Worm (Caenorhabditis elegans) whole organism, L1 larva: ENCODE data around the gene ecps-2.

ENCODE experiments used
- C16A3.4 ChIP-seq: fragments of 150-350 bp; optimal IDR thresholded peaks from 2 replicates; lab custom pipeline; 2014; ENCODE audit warnings: missing biosample characterization, missing genetic modification characterization
- C34B4.2 ChIP-seq: sonication (generic microtip); optimal IDR thresholded peaks from 2 replicates; lab custom pipeline; 2017; ENCODE audit warnings: mild to moderate bottlenecking, missing genetic modification characterization, missing compliant biosample characterization
- aha-1 ChIP-seq: fragments of 150-350 bp; optimal IDR thresholded peaks from 2 replicates; lab custom pipeline; 2014; ENCODE audit warnings: missing biosample characterization, missing genetic modification characterization
- alr-1 ChIP-seq: fragments of 200-800 bp; sonication (Bioruptor generic); optimal IDR thresholded peaks from 2 replicates; lab custom pipeline; 2018; ENCODE audit warnings: borderline replicate concordance, mild to moderate bottlenecking, missing genetic modification characterization, missing compliant biosample characterization
- ceh-90 ChIP-seq: sonication (generic microtip); optimal IDR thresholded peaks from 2 replicates; lab custom pipeline; 2016; ENCODE audit warnings: missing genetic modification characterization, missing compliant biosample characterization
- dpl-1 ChIP-seq, 3 experiments: fragments of 150-350 bp in 2 of 3; sonication (generic microtip) in 1 of 3; optimal IDR thresholded peaks; 2 replicates each; lab custom pipeline; 2014 to 2017; ENCODE audit warnings: missing biosample characterization in 3 of 3, missing genetic modification characterization in 3 of 3, missing genetic modification reagents in 3 of 3
- dsc-1 ChIP-seq: sonication (generic microtip); optimal IDR thresholded peaks from 2 replicates; lab custom pipeline; 2016; ENCODE audit warnings: mild to moderate bottlenecking, missing genetic modification characterization, missing compliant biosample characterization
- efl-1 ChIP-seq, 4 experiments: fragments of 150-350 bp; optimal IDR thresholded peaks in 3 of 4; peaks in 1 of 4; 1 replicate in 1 of 4; 2 replicates in 3 of 4; lab custom pipeline; 2014; ENCODE audit warnings: missing biosample characterization in 2 of 4, missing genetic modification characterization in 2 of 4, missing genetic modification reagents in 2 of 4
- egl-27 ChIP-seq, 2 experiments: fragments of 150-350 bp in 1 of 2; sonication (generic microtip); optimal IDR thresholded peaks; 3 replicates each; lab custom pipeline; 2017 to 2018; ENCODE audit warnings: missing biosample characterization in 2 of 2, missing genetic modification characterization in 2 of 2, missing genetic modification reagents in 2 of 2
- fkh-10 ChIP-seq: sonication (generic microtip); optimal IDR thresholded peaks from 2 replicates; lab custom pipeline; 2017; ENCODE audit warnings: missing biosample characterization, missing genetic modification reagents, missing genetic modification characterization
- fkh-4 ChIP-seq: sonication (generic microtip); optimal IDR thresholded peaks from 2 replicates; lab custom pipeline; 2016; ENCODE audit warnings: missing compliant biosample characterization, missing genetic modification characterization, borderline replicate concordance
- grh-1 ChIP-seq: fragments of 200-800 bp; sonication (Bioruptor generic); IDR thresholded peaks from 2 replicates; pipeline ENCODE4 v1.3.6; 2022; ENCODE audit warnings: missing genetic modification reagents, missing genetic modification characterization, missing compliant biosample characterization
- hlh-17 ChIP-seq: fragments of 200-800 bp; sonication (Bioruptor generic); optimal IDR thresholded peaks from 2 replicates; lab custom pipeline; 2018; ENCODE audit warnings: missing genetic modification characterization, mild to moderate bottlenecking, missing compliant biosample characterization, moderate library complexity, borderline replicate concordance
- isw-1 ChIP-seq: fragments of 200-800 bp; sonication (Bioruptor generic); IDR thresholded peaks from 2 replicates; pipeline ENCODE4 v1.3.6; 2022; ENCODE audit warnings: missing genetic modification characterization, missing compliant biosample characterization
- lin-14 ChIP-seq: fragments of 200-800 bp; sonication (Bioruptor generic); optimal IDR thresholded peaks from 2 replicates; lab custom pipeline; 2018; ENCODE audit warnings: mild to moderate bottlenecking, missing genetic modification characterization, moderate library complexity, missing compliant biosample characterization
- lin-15B ChIP-seq: fragments of 150-350 bp; sonication (generic microtip); optimal IDR thresholded peaks from 3 replicates; lab custom pipeline; 2014; ENCODE audit warnings: missing biosample characterization, missing genetic modification characterization
- lsy-2 ChIP-seq, 2 experiments: fragments of 150-350 bp; optimal IDR thresholded peaks; 2 replicates each; lab custom pipeline; 2014; ENCODE audit warnings: missing biosample characterization in 2 of 2, missing genetic modification characterization in 2 of 2
- mab-9 ChIP-seq: fragments of 200-800 bp; sonication (Bioruptor generic); IDR thresholded peaks from 2 replicates; pipeline ENCODE4 v1.3.6; 2022; ENCODE audit warnings: missing genetic modification reagents, missing genetic modification characterization, missing compliant biosample characterization
- mdl-1 ChIP-seq, 2 experiments: fragments of 150-350 bp; optimal IDR thresholded peaks; 2 replicates each; lab custom pipeline; 2014 to 2017; ENCODE audit warnings: missing biosample characterization in 2 of 2, missing genetic modification characterization in 2 of 2, inconsistent platforms in 1 of 2
- mef-2 ChIP-seq: fragments of 150-350 bp; optimal IDR thresholded peaks from 2 replicates; lab custom pipeline; 2014; ENCODE audit warnings: missing biosample characterization, missing genetic modification characterization
- nhr-11 ChIP-seq: fragments of 150-350 bp; optimal IDR thresholded peaks from 2 replicates; lab custom pipeline; 2014; ENCODE audit warnings: missing biosample characterization, missing genetic modification characterization
- nhr-12 ChIP-seq: sonication (generic microtip); optimal IDR thresholded peaks from 2 replicates; lab custom pipeline; 2017; ENCODE audit warnings: missing biosample characterization, missing genetic modification characterization
- nhr-19 ChIP-seq: fragments of 200-800 bp; sonication (Bioruptor generic); conservative IDR thresholded peaks from 2 replicates; pipeline ENCODE4 v1.3.6; 2022; ENCODE audit warnings: missing genetic modification characterization, missing compliant biosample characterization
- nhr-20 ChIP-seq: sonication (generic microtip); optimal IDR thresholded peaks from 2 replicates; lab custom pipeline; 2016; ENCODE audit warnings: mild to moderate bottlenecking, missing genetic modification characterization, missing compliant biosample characterization
- nhr-237 ChIP-seq: fragments of 150-350 bp; optimal IDR thresholded peaks from 2 replicates; lab custom pipeline; 2014; ENCODE audit warnings: missing biosample characterization, missing genetic modification characterization
- nhr-28 ChIP-seq: fragments of 150-350 bp; optimal IDR thresholded peaks from 2 replicates; lab custom pipeline; 2014; ENCODE audit warnings: missing biosample characterization, missing genetic modification characterization
- nhr-47 ChIP-seq: sonication (generic microtip); optimal IDR thresholded peaks from 2 replicates; lab custom pipeline; 2016; ENCODE audit warnings: mild to moderate bottlenecking, missing genetic modification characterization, moderate library complexity, missing compliant biosample characterization
- nhr-85 ChIP-seq: sonication (generic microtip); peaks from one replicate; lab custom pipeline; 2016; ENCODE audit warnings: missing genetic modification characterization, inconsistent platforms, missing compliant biosample characterization
- rnt-1 ChIP-seq: sonication (generic microtip); optimal IDR thresholded peaks from 2 replicates; lab custom pipeline; 2016; ENCODE audit warnings: mild to moderate bottlenecking, missing genetic modification characterization, moderate library complexity, missing compliant biosample characterization
- skn-1 ChIP-seq: fragments of 150-350 bp; optimal IDR thresholded peaks from 2 replicates; lab custom pipeline; 2014; ENCODE audit warnings: missing biosample characterization, missing genetic modification characterization
- snu-23 ChIP-seq: sonication (generic microtip); optimal IDR thresholded peaks from 2 replicates; lab custom pipeline; 2016; ENCODE audit warnings: missing genetic modification characterization, missing compliant biosample characterization
- sox-4 ChIP-seq: sonication (generic microtip); optimal IDR thresholded peaks from 2 replicates; lab custom pipeline; 2016; ENCODE audit warnings: missing genetic modification characterization, missing compliant biosample characterization
- sup-37 ChIP-seq: fragments of 200-800 bp; sonication (Bioruptor generic); optimal IDR thresholded peaks from 2 replicates; lab custom pipeline; 2018; ENCODE audit warnings: mild to moderate bottlenecking, missing genetic modification characterization, missing compliant biosample characterization
- tlp-1 ChIP-seq: fragments of 150-350 bp; optimal IDR thresholded peaks from 2 replicates; lab custom pipeline; 2014; ENCODE audit warnings: missing biosample characterization, missing genetic modification characterization
- unc-86 ChIP-seq: sonication (generic microtip); optimal IDR thresholded peaks from 2 replicates; lab custom pipeline; 2016; ENCODE audit warnings: missing genetic modification characterization, missing compliant biosample characterization
- unc-98 ChIP-seq: fragments of 200-800 bp; sonication (Bioruptor generic); IDR thresholded peaks from 2 replicates; pipeline ENCODE4 v1.3.6; 2022; ENCODE audit warnings: missing genetic modification characterization, missing compliant biosample characterization
- vab-15 ChIP-seq: sonication (generic microtip); optimal IDR thresholded peaks from 2 replicates; lab custom pipeline; 2017; ENCODE audit warnings: missing genotype, mild to moderate bottlenecking, missing genetic modification characterization, missing compliant biosample characterization
- xbp-1 ChIP-seq: sonication (generic microtip); optimal IDR thresholded peaks from 2 replicates; lab custom pipeline; 2016; ENCODE audit warnings: missing genetic modification characterization, missing compliant biosample characterization
- zag-1 ChIP-seq: fragments of 150-350 bp; optimal IDR thresholded peaks from 2 replicates; lab custom pipeline; 2014; ENCODE audit warnings: missing biosample characterization, missing genetic modification characterization
- zip-4 ChIP-seq: fragments of 200-800 bp; sonication (Bioruptor generic); optimal IDR thresholded peaks from 2 replicates; lab custom pipeline; 2018; ENCODE audit warnings: mild to moderate bottlenecking, missing genetic modification characterization, moderate library complexity, missing compliant biosample characterization
- ztf-11 ChIP-seq, 2 experiments: sonication (generic microtip); optimal IDR thresholded peaks; 2 replicates each; lab custom pipeline; 2016 to 2017; ENCODE audit warnings: missing genetic modification characterization in 2 of 2, missing biosample characterization in 1 of 2, missing compliant biosample characterization in 1 of 2

ecps-2 gene

DNA sequence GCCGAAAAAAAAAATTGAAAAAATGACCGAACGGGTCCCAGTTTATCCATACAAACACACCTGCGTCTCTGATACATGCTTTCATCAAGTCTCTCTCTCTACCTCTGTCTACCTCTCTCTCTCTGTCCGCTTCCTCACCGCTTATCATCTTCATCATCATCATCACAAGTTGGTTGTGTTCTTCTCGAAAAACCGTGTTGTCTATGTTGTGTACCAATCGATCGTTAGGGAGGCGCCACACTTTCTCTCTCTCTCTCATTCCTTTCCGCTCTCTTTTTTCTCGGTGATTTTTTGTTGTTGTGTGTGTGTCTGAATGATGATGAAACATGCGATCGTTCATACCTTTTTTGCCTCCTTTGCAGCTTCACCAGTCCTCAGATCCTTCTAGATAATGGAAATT lies 20.8 kb downstream of the ecps-2 start (continued):
- TF ChIP-seq sup-37 (GFP tag; lab: Kevin White, UChicago) (no peak), nhr-47 (tag; lab: Kevin White, UChicago) (no peak), nhr-12 (tag; lab: Kevin White, UChicago) (no peak), alr-1 (tag; lab: Kevin White, UChicago) (no peak), lin-14 (GFP tag; lab: Kevin White, UChicago) (peak; percentile 69), nhr-237 (no peak), nhr-19 (GFP tag; lab: Robert Waterston, UW) (no peak), grh-1 (no peak), C16A3.4 (tag; lab: Kevin White, UChicago) (peak; percentile 9), lsy-2 (tag; optimal IDR thresholded peaks at IDR 0.05; lab: Kevin White, UChicago) (peak in 1 of 2 experiments; percentile 43), dpl-1 (GFP tag; optimal IDR thresholded peaks at IDR 0.05; lab: Kevin White, UChicago) (peak in 1 of 3 experiments; percentile 23), ztf-11 (tag; optimal IDR thresholded peaks at IDR 0.05; lab: Kevin White, UChicago) (no peak), unc-98 (no peak), vab-15 (tag; lab: Kevin White, UChicago) (no peak), skn-1 (tag; lab: Kevin White, UChicago) (peak; percentile 69), isw-1 (GFP tag; lab: Robert Waterston, UW) (no peak), tlp-1 (no peak), nhr-85 (no peak), rnt-1 (peak; percentile 32), hlh-17 (GFP tag; lab: Kevin White, UChicago) (no peak), egl-27 (tag; optimal IDR thresholded peaks at IDR 0.05; lab: Kevin White, UChicago) (no peak), dsc-1 (tag; lab: Kevin White, UChicago) (no peak), lin-15B (no peak), ceh-90 (tag; lab: Kevin White, UChicago) (no peak), mef-2 (tag; lab: Kevin White, UChicago) (no peak), fkh-10 (GFP tag; lab: Kevin White, UChicago) (no peak), fkh-4 (tag; lab: Kevin White, UChicago) (no peak), snu-23 (peak; percentile 60), mab-9 (GFP tag; lab: Robert Waterston, UW) (no peak), C34B4.2 (no peak), efl-1 (optimal IDR thresholded peaks at IDR 0.05; lab: Kevin White, UChicago) (peak; percentile 3 to 12), efl-1 (GFP tag; optimal IDR thresholded peaks at IDR 0.05 in 1 of 2; lab: Kevin White, UChicago) (peak in 1 of 2 experiments; percentile 89), nhr-28 (tag; lab: Kevin White, UChicago) (no peak), zip-4 (GFP tag; lab: Kevin White, UChicago) (no peak), unc-86 (tag; lab: Kevin White, UChicago) (no peak), zag-1 (no peak)

DNA sequence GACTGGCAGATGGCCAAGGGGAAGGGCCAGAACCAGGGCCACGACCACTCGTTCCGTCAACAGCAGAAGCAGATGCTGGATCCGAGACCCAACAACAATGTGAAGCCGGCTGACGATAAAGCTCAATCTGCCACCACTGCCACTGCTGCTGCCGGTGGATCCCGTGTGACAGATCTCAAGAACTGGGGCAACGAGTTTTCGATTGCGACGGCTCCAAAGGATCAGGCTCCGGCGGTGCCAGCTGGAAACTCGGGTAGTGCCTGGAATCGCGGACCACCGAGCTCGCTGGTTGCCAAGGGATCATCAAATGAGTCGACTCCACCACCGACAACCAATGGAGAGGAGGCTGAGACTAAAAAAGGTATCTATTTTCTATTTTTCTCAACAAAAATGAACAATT lies 21.6 kb downstream of the ecps-2 start:
- TF ChIP-seq C16A3.4 (tag; lab: Kevin White, UChicago): no peak
- no peak for TF ChIP-seq snu-23

DNA sequence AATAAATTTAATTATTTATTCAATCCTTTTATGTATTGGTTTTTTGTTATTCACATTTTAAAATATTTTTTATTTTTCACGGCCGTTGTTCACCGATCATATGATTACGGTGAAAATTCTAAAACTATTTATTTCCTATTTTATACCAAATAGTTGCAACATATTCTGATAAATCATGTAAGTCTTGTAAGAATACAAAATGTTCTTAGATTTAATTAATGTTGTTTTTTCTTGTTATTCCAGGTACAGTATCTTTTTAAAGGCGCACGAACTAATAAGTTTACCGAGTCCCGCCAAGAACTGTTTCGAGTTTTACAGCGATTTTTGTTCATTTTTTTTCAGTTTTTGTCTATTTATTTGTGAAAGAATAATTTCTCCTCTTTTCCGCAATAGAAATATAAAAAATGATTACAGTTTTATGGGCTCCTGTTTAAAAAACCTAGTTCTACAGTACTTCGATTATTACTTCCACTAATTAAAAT lies 26.7 kb downstream of the ecps-2 start, which contains the start of gene D2045.5:
Gene D2045.5 (minus strand): TSS at position 51 of the 482 bp plus-strand sequence.
- TF ChIP-seq mdl-1 (tag; optimal IDR thresholded peaks at IDR 0.05; lab: Kevin White, UChicago) (no peak), nhr-12 (tag; lab: Kevin White, UChicago) (no peak), lin-14 (GFP tag; lab: Kevin White, UChicago) (no peak), nhr-11 (no peak), hlh-17 (GFP tag; lab: Kevin White, UChicago) (no peak), mef-2 (tag; lab: Kevin White, UChicago) (no peak), xbp-1 (tag; lab: Kevin White, UChicago) (no peak), aha-1 (tag; lab: Kevin White, UChicago) (no peak), nhr-20 (no peak), nhr-19 (GFP tag; lab: Robert Waterston, UW) (no peak), sox-4 (tag; lab: Kevin White, UChicago) (no peak)
- TF ChIP-seq, all 84 proteins: peak for 0
